Worm (Caenorhabditis elegans) whole organism, L2 larva: ENCODE measurements around the gene gst-31.

Source experiments
- aly-2 ChIP-seq: fragments of 150-350 bp; optimal IDR thresholded peaks from 2 replicates; lab custom pipeline; 2014; ENCODE audit warnings: missing biosample characterization, missing genetic modification characterization
- ceh-82 ChIP-seq: fragments of 150-350 bp; optimal IDR thresholded peaks from 2 replicates; lab custom pipeline; 2014; ENCODE audit warnings: missing biosample characterization, missing genetic modification characterization
- lin-39 ChIP-seq: fragments of 150-350 bp; optimal IDR thresholded peaks from 2 replicates; lab custom pipeline; 2014; ENCODE audit warnings: missing biosample characterization, missing genetic modification reagents, missing genetic modification characterization
- nhr-25 ChIP-seq: fragments of 150-350 bp; sonication (generic microtip); optimal IDR thresholded peaks from 3 replicates; lab custom pipeline; 2014; ENCODE audit warnings: missing biosample characterization, missing genetic modification characterization
- ztf-1 ChIP-seq: fragments of 200-800 bp; sonication (Bioruptor generic); conservative IDR thresholded peaks from 2 replicates; pipeline ENCODE4 v1.3.6; 2022; ENCODE audit warnings: missing genetic modification characterization, missing compliant biosample characterization

DNA sequence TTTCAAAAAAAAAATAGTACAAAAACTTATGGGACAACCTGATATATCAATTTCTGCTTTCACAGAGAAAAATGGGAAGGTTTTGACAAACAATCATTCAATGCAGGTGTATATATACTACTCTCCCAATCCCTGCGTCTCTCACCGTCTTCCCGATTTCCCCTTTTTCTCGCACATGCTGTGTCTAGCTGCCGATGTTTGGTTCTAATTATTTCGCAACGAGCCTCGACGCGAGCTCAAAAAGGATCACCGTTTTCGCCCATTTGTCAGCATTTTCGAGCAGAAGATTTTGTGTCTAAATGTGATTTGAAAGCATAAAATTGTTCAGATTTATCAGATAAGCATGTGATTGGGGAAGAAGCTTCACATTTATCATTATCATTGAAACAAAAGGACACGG lies 1.6 kb downstream of the gst-31 start:
- TF ChIP-seq lin-39 (tag; lab: Kevin White, UChicago) = no peak
- TF ChIP-seq nhr-25 (tag; lab: Kevin White, UChicago) = no peak
- no peak for TF ChIP-seq ztf-1
- TF ChIP-seq aly-2 (tag; lab: Kevin White, UChicago) = no peak
- TF ChIP-seq ceh-82 = no peak
